Worm (Caenorhabditis elegans): ENCODE results near the gene rabs-5.

Gene rabs-5

ce11 chrIV:8107502-8107901 lies at the start of gene rabs-5:
TSS of gene rabs-5 (minus strand) at chrIV:8107602.
- TF ChIP-seq klf-2 (GFP tag; conservative IDR thresholded peaks at IDR 0.05) (no peak), ztf-23 (GFP tag; IDR thresholded peaks at IDR 0.05) (no peak), tab-1 (GFP tag; IDR thresholded peaks at IDR 0.05) (no peak), cog-1 (tag; optimal IDR thresholded peaks at IDR 0.05) (no peak)

ce11 chrIV:8157161-8157560 lies 49.8 kb upstream of the rabs-5 start, which contains the start of gene B0218.5:
TSS of gene B0218.5 (minus strand) at chrIV:8157261.
- no peak for TF ChIP-seq cog-1 (tag; optimal IDR thresholded peaks at IDR 0.05)
- no peak for TF ChIP-seq ref-1 (GFP tag; conservative IDR thresholded peaks at IDR 0.05)
- no peak for TF ChIP-seq ztf-29 (GFP tag; IDR thresholded peaks at IDR 0.05)
- no peak for TF ChIP-seq klf-2 (GFP tag; conservative IDR thresholded peaks at IDR 0.05)
- TF ChIP-seq tab-1 (GFP tag; IDR thresholded peaks at IDR 0.05): no peak
- TF ChIP-seq ztf-23 (GFP tag; IDR thresholded peaks at IDR 0.05): no peak
- no peak for TF ChIP-seq flt-1 (GFP tag; IDR thresholded peaks at IDR 0.05)
- no peak for TF ChIP-seq T22C8.4 (GFP tag; IDR thresholded peaks at IDR 0.05)
- TF ChIP-seq med-1 (GFP tag; optimal IDR thresholded peaks at IDR 0.05; ENCODE audit: insufficient read depth): no peak

- TF ChIP-seq klf-2 (GFP tag; conservative IDR thresholded peaks at IDR 0.05): no peak
- TF ChIP-seq T22C8.4 (GFP tag; IDR thresholded peaks at IDR 0.05): no peak
- no peak for TF ChIP-seq cog-1 (tag; optimal IDR thresholded peaks at IDR 0.05)
- TF ChIP-seq ztf-29 (GFP tag; IDR thresholded peaks at IDR 0.05): no peak
- TF ChIP-seq flt-1 (GFP tag; IDR thresholded peaks at IDR 0.05): no peak
- no peak for TF ChIP-seq med-1 (GFP tag; optimal IDR thresholded peaks at IDR 0.05; ENCODE audit: insufficient read depth)
- no peak for TF ChIP-seq ref-1 (GFP tag; conservative IDR thresholded peaks at IDR 0.05)
- no peak for TF ChIP-seq ztf-23 (GFP tag; IDR thresholded peaks at IDR 0.05)
- TF ChIP-seq tab-1 (GFP tag; IDR thresholded peaks at IDR 0.05): no peak
Measured at ce11 chrIV:8154966-8155365, 47.6 kb upstream of the rabs-5 start.

ce11 chrIV:8153163-8153562 lies 45.8 kb upstream of the rabs-5 start:
- TF ChIP-seq T22C8.4 (GFP tag; IDR thresholded peaks at IDR 0.05) (no peak), ref-1 (GFP tag; conservative IDR thresholded peaks at IDR 0.05) (no peak), flt-1 (GFP tag; IDR thresholded peaks at IDR 0.05) (no peak), tab-1 (GFP tag; IDR thresholded peaks at IDR 0.05) (no peak), cog-1 (tag; optimal IDR thresholded peaks at IDR 0.05) (no peak), ztf-29 (GFP tag; IDR thresholded peaks at IDR 0.05) (no peak), ztf-23 (GFP tag; IDR thresholded peaks at IDR 0.05) (no peak), med-1 (GFP tag; optimal IDR thresholded peaks at IDR 0.05; ENCODE audit: insufficient read depth) (no peak), klf-2 (GFP tag; conservative IDR thresholded peaks at IDR 0.05) (no peak)

ce11 chrIV:8152688-8153087 lies 45.3 kb upstream of the rabs-5 start:
- TF ChIP-seq ztf-29 (GFP tag; IDR thresholded peaks at IDR 0.05) (no peak), med-1 (GFP tag; optimal IDR thresholded peaks at IDR 0.05; ENCODE audit: insufficient read depth) (no peak), flt-1 (GFP tag; IDR thresholded peaks at IDR 0.05) (no peak), cog-1 (tag; optimal IDR thresholded peaks at IDR 0.05) (no peak), ztf-23 (GFP tag; IDR thresholded peaks at IDR 0.05) (no peak), klf-2 (GFP tag; conservative IDR thresholded peaks at IDR 0.05) (no peak), tab-1 (GFP tag; IDR thresholded peaks at IDR 0.05) (no peak)

ce11 chrIV:8152145-8152544 lies 44.7 kb upstream of the rabs-5 start, which contains the start of gene faah-2:
TSS of gene faah-2 (plus strand) at chrIV:8152445.
- no peak for TF ChIP-seq flt-1 (GFP tag; IDR thresholded peaks at IDR 0.05)
- TF ChIP-seq ztf-29 (GFP tag; IDR thresholded peaks at IDR 0.05): no peak
- no peak for TF ChIP-seq tab-1 (GFP tag; IDR thresholded peaks at IDR 0.05)
- TF ChIP-seq med-1 (GFP tag; optimal IDR thresholded peaks at IDR 0.05; ENCODE audit: insufficient read depth): no peak

ce11 chrIV:8151721-8152120 lies 44.3 kb upstream of the rabs-5 start:
- TF ChIP-seq flt-1 (GFP tag; IDR thresholded peaks at IDR 0.05) (no peak), tab-1 (GFP tag; IDR thresholded peaks at IDR 0.05) (no peak), klf-2 (GFP tag; conservative IDR thresholded peaks at IDR 0.05) (no peak), ztf-29 (GFP tag; IDR thresholded peaks at IDR 0.05) (no peak), T22C8.4 (GFP tag; IDR thresholded peaks at IDR 0.05) (no peak), med-1 (GFP tag; optimal IDR thresholded peaks at IDR 0.05; ENCODE audit: insufficient read depth) (no peak)

- TF ChIP-seq ztf-29 (GFP tag; IDR thresholded peaks at IDR 0.05) (no peak), med-1 (GFP tag; optimal IDR thresholded peaks at IDR 0.05; ENCODE audit: insufficient read depth) (no peak), T22C8.4 (GFP tag; IDR thresholded peaks at IDR 0.05) (no peak), ref-1 (GFP tag; conservative IDR thresholded peaks at IDR 0.05) (no peak), flt-1 (GFP tag; IDR thresholded peaks at IDR 0.05) (no peak), klf-2 (GFP tag; conservative IDR thresholded peaks at IDR 0.05) (no peak), ztf-23 (GFP tag; IDR thresholded peaks at IDR 0.05) (no peak), tab-1 (GFP tag; IDR thresholded peaks at IDR 0.05) (no peak), cog-1 (tag; optimal IDR thresholded peaks at IDR 0.05) (no peak)
Measured at ce11 chrIV:8148494-8148893, 41.1 kb upstream of the rabs-5 start, which contains the start of gene pmk-1. TSS of gene pmk-1 (plus strand) at chrIV:8148794.

- no peak for TF ChIP-seq flt-1 (GFP tag; IDR thresholded peaks at IDR 0.05)
- no peak for TF ChIP-seq T22C8.4 (GFP tag; IDR thresholded peaks at IDR 0.05)
- TF ChIP-seq med-1 (GFP tag; optimal IDR thresholded peaks at IDR 0.05; ENCODE audit: insufficient read depth): no peak
- no peak for TF ChIP-seq ztf-23 (GFP tag; IDR thresholded peaks at IDR 0.05)
- TF ChIP-seq ztf-29 (GFP tag; IDR thresholded peaks at IDR 0.05): no peak
- TF ChIP-seq klf-2 (GFP tag; conservative IDR thresholded peaks at IDR 0.05): no peak
Measured at ce11 chrIV:8146283-8146682, 38.9 kb upstream of the rabs-5 start.

- TF ChIP-seq ztf-23 (GFP tag; IDR thresholded peaks at IDR 0.05) (no peak), ztf-29 (GFP tag; IDR thresholded peaks at IDR 0.05) (no peak), ref-1 (GFP tag; conservative IDR thresholded peaks at IDR 0.05) (no peak), T22C8.4 (GFP tag; IDR thresholded peaks at IDR 0.05) (no peak), cog-1 (tag; optimal IDR thresholded peaks at IDR 0.05) (no peak), med-1 (GFP tag; optimal IDR thresholded peaks at IDR 0.05; ENCODE audit: insufficient read depth) (no peak), tab-1 (GFP tag; IDR thresholded peaks at IDR 0.05) (no peak)
Measured at ce11 chrIV:8144341-8144740, 36.9 kb upstream of the rabs-5 start.

Measured in whole organism, midembryonic.